Fruit fly (Drosophila melanogaster) whole organism, embryonic: ENCODE data around the gene CG14628.
A peak's percentile ranks its signal among the peaks of the same experiment; 100 is the strongest.

ENCODE experiments used
- CG10979 ChIP-seq: fragments of 200-800 bp; sonication (Bioruptor generic); optimal IDR thresholded peaks from 2 replicates; lab custom pipeline; 2018; ENCODE audit warnings: missing biosample characterization, mild to moderate bottlenecking, missing genetic modification characterization, moderate library complexity
- CG12236 ChIP-seq: fragments of 200-800 bp; sonication (Bioruptor generic); optimal IDR thresholded peaks from 2 replicates; lab custom pipeline; 2016; ENCODE audit warnings: missing biosample characterization, missing genetic modification characterization
- CG1233 ChIP-seq: fragments of 200-800 bp; sonication (Bioruptor generic); optimal IDR thresholded peaks from 4 replicates; lab custom pipeline; 2018; ENCODE audit warnings: missing biosample characterization, mild to moderate bottlenecking, missing genetic modification characterization
- CG14441 ChIP-seq: fragments of 200-800 bp; sonication (Bioruptor generic); IDR thresholded peaks from 2 replicates; pipeline ENCODE4 v1.3.6; 2022; ENCODE audit warnings: missing biosample characterization, missing genetic modification characterization
- CG17186 ChIP-seq: fragments of 200-800 bp; sonication (Bioruptor generic); optimal IDR thresholded peaks from 3 replicates; lab custom pipeline; 2017; ENCODE audit warnings: missing biosample characterization, missing genetic modification reagents, missing genetic modification characterization
- CG18011 ChIP-seq: fragments of 200-800 bp; sonication (Bioruptor generic); optimal IDR thresholded peaks from 2 replicates; lab custom pipeline; 2017; ENCODE audit warnings: missing biosample characterization, missing genetic modification characterization, mild to moderate bottlenecking, moderate library complexity, missing genotype
- CG18619 ChIP-seq: fragments of 200-800 bp; sonication (Bioruptor generic); optimal IDR thresholded peaks from 3 replicates; lab custom pipeline; 2017; ENCODE audit warnings: missing biosample characterization, mild to moderate bottlenecking, missing genetic modification characterization
- CG18764 ChIP-seq: fragments of 200-800 bp; sonication (Bioruptor generic); optimal IDR thresholded peaks from 3 replicates; lab custom pipeline; 2016; ENCODE audit warnings: missing biosample characterization, missing genetic modification characterization
- CG32767 ChIP-seq: fragments of 200-800 bp; sonication (Bioruptor generic); IDR thresholded peaks from 2 replicates; pipeline ENCODE4 v1.3.6; 2022; ENCODE audit warnings: missing biosample characterization, missing genetic modification characterization
- CG3995 ChIP-seq: fragments of 200-800 bp; sonication (Bioruptor generic); optimal IDR thresholded peaks from 3 replicates; lab custom pipeline; 2016; ENCODE audit warnings: missing biosample characterization, missing genetic modification characterization
- CG7271 ChIP-seq: fragments of 200-800 bp; sonication (Bioruptor generic); optimal IDR thresholded peaks from 2 replicates; lab custom pipeline; 2018; ENCODE audit warnings: missing biosample characterization, mild to moderate bottlenecking, missing genetic modification characterization, moderate library complexity
- CG8478 ChIP-seq: fragments of >200 bp; optimal IDR thresholded peaks from 2 replicates; lab custom pipeline; 2018
- CG9437 ChIP-seq: fragments of 200-800 bp; sonication (Bioruptor generic); optimal IDR thresholded peaks from 2 replicates; lab custom pipeline; 2018; ENCODE audit warnings: missing biosample characterization, mild to moderate bottlenecking, missing genetic modification characterization
- CkIIα-i1 ChIP-seq: fragments of 200-800 bp; sonication (Bioruptor generic); IDR thresholded peaks from 2 replicates; pipeline ENCODE4 v1.3.6; 2022; ENCODE audit warnings: missing biosample characterization, missing genetic modification characterization
- CrebB ChIP-seq: fragments of 200-800 bp; sonication (Bioruptor generic); optimal IDR thresholded peaks from 3 replicates; lab custom pipeline; 2018; ENCODE audit warnings: missing biosample characterization, mild to moderate bottlenecking, missing genetic modification characterization
- D19B ChIP-seq: fragments of 200-800 bp; sonication (Bioruptor generic); optimal IDR thresholded peaks from 2 replicates; lab custom pipeline; 2017; ENCODE audit warnings: missing biosample characterization, mild to moderate bottlenecking, missing genetic modification characterization
- Dad ChIP-seq: fragments of 200-800 bp; sonication (Bioruptor generic); optimal IDR thresholded peaks from 3 replicates; lab custom pipeline; 2016; ENCODE audit warnings: missing biosample characterization, missing genetic modification characterization
- Doc2 ChIP-seq: fragments of 200-800 bp; sonication (Bioruptor generic); IDR thresholded peaks from 2 replicates; pipeline ENCODE4 v1.3.6; 2022; ENCODE audit warnings: missing biosample characterization, missing genetic modification characterization
- Dref ChIP-seq: fragments of 200-800 bp; sonication (Bioruptor generic); IDR thresholded peaks from 2 replicates; pipeline ENCODE4 v1.3.6; 2022; ENCODE audit warnings: missing biosample characterization, missing genetic modification characterization
- Eip74EF ChIP-seq, 2 experiments: fragments of 200-800 bp in 1 of 2; fragments of >200 bp in 1 of 2; sonication (Bioruptor generic) in 1 of 2; optimal IDR thresholded peaks; 2 replicates each; lab custom pipeline; 2017 to 2019; ENCODE audit warnings: missing biosample characterization in 2 of 2, missing genetic modification characterization in 2 of 2, mild to moderate bottlenecking in 1 of 2, moderate library complexity in 1 of 2
- HLH4C ChIP-seq: fragments of 200-800 bp; sonication (Bioruptor generic); IDR thresholded peaks from 3 replicates; pipeline ENCODE4 v1.3.6; 2022; ENCODE audit warnings: missing biosample characterization, missing genetic modification characterization; ENCODE audit not compliant: partially characterized antibody
- Hand ChIP-seq: fragments of 200-800 bp; sonication (Bioruptor generic); optimal IDR thresholded peaks from 2 replicates; lab custom pipeline; 2017; ENCODE audit warnings: mild to moderate bottlenecking, missing biosample characterization, missing genetic modification reagents, missing genetic modification characterization
- Hr3 ChIP-seq: fragments of 200-800 bp; sonication (Bioruptor generic); optimal IDR thresholded peaks from 3 replicates; lab custom pipeline; 2016; ENCODE audit warnings: missing biosample characterization, missing genetic modification characterization
- Jarid2 ChIP-seq: fragments of 200-800 bp; sonication (Bioruptor generic); optimal IDR thresholded peaks from 3 replicates; lab custom pipeline; 2017; ENCODE audit warnings: mild to moderate bottlenecking, missing biosample characterization, missing genetic modification reagents, missing genetic modification characterization
- Mad ChIP-seq: fragments of 200-800 bp; sonication (Bioruptor generic); optimal IDR thresholded peaks from 2 replicates; lab custom pipeline; 2016; ENCODE audit warnings: missing biosample characterization, missing genetic modification characterization
- NC2β ChIP-seq: fragments of 200-800 bp; sonication (Bioruptor generic); optimal IDR thresholded peaks from 2 replicates; lab custom pipeline; 2016; ENCODE audit warnings: missing biosample characterization, missing genetic modification characterization
- Oaz ChIP-seq: fragments of 200-800 bp; sonication (Bioruptor generic); IDR thresholded peaks from 2 replicates; pipeline ENCODE4 v1.3.6; 2022; ENCODE audit warnings: missing biosample characterization, missing genetic modification characterization
- Pdp1 ChIP-seq, 2 experiments: fragments of 200-800 bp; sonication (Bioruptor generic); optimal IDR thresholded peaks; 3 replicates each; lab custom pipeline; 2016; ENCODE audit warnings: missing biosample characterization in 2 of 2, missing genetic modification characterization in 2 of 2, mild to moderate bottlenecking in 1 of 2, moderate library complexity in 1 of 2
- Sin3A ChIP-seq: fragments of >200 bp; optimal IDR thresholded peaks from 2 replicates; lab custom pipeline; 2018
- ac ChIP-seq: fragments of 200-800 bp; sonication (Bioruptor generic); optimal IDR thresholded peaks from 3 replicates; lab custom pipeline; 2017; ENCODE audit warnings: missing biosample characterization, mild to moderate bottlenecking, missing genetic modification characterization
- amos ChIP-seq: fragments of 200-800 bp; sonication (Bioruptor generic); IDR thresholded peaks from 2 replicates; pipeline ENCODE4 v1.3.6; 2022; ENCODE audit warnings: missing biosample characterization, missing genetic modification characterization; ENCODE audit not compliant: partially characterized antibody
- aop ChIP-seq: fragments of 200-800 bp; sonication (Bioruptor generic); IDR thresholded peaks from 2 replicates; pipeline ENCODE4 v1.3.6; 2022; ENCODE audit warnings: missing biosample characterization, missing genetic modification characterization
- ase ChIP-seq: fragments of 200-800 bp; sonication (Bioruptor generic); IDR thresholded peaks from 3 replicates; pipeline ENCODE4 v1.3.6; 2022; ENCODE audit warnings: missing biosample characterization, missing genetic modification characterization
- caup ChIP-seq: fragments of 200-800 bp; sonication (Bioruptor generic); optimal IDR thresholded peaks from 3 replicates; lab custom pipeline; 2017; ENCODE audit warnings: missing biosample characterization, mild to moderate bottlenecking, missing genetic modification characterization, moderate library complexity; ENCODE audit not compliant: severe bottlenecking
- eve ChIP-seq, 2 experiments: fragments of >200 bp; optimal IDR thresholded peaks; 2 replicates each; lab custom pipeline; 2017; ENCODE audit warnings: missing biosample characterization in 2 of 2, missing genetic modification characterization in 2 of 2
- fd102C ChIP-seq: fragments of 200-800 bp; sonication (Bioruptor generic); optimal IDR thresholded peaks from 2 replicates; lab custom pipeline; 2018; ENCODE audit warnings: missing biosample characterization, mild to moderate bottlenecking, missing genetic modification characterization, moderate library complexity
- gsb ChIP-seq: fragments of 200-800 bp; sonication (Bioruptor generic); IDR thresholded peaks from 2 replicates; pipeline ENCODE4 v1.3.6; 2022; ENCODE audit warnings: missing biosample characterization, missing genetic modification characterization
- hbn ChIP-seq: fragments of 200-800 bp; sonication (Bioruptor generic); IDR thresholded peaks from 2 replicates; pipeline ENCODE4 v1.3.6; 2022; ENCODE audit warnings: missing biosample characterization, missing genetic modification characterization; ENCODE audit not compliant: partially characterized antibody
- lov ChIP-seq, 2 experiments: fragments of 200-800 bp in 1 of 2; fragments of >200 bp in 1 of 2; sonication (Bioruptor generic) in 1 of 2; IDR thresholded peaks in 1 of 2; optimal IDR thresholded peaks in 1 of 2; 2 replicates in 1 of 2; 3 replicates in 1 of 2; pipeline versions ENCODE4 v1.3.6 to Lab custom; 2017 to 2022; ENCODE audit warnings: missing biosample characterization in 1 of 2, missing genetic modification characterization in 1 of 2
- mld ChIP-seq: fragments of 200-800 bp; sonication (Bioruptor generic); IDR thresholded peaks from 3 replicates; pipeline ENCODE4 v1.3.6; 2022; ENCODE audit warnings: missing biosample characterization, missing genetic modification characterization; ENCODE audit not compliant: partially characterized antibody
- otp ChIP-seq: fragments of 200-800 bp; sonication (Bioruptor generic); IDR thresholded peaks from 3 replicates; pipeline ENCODE4, ENCODE4 v1.3.6; 2022; ENCODE audit warnings: missing biosample characterization, missing genetic modification characterization
- pan ChIP-seq, 4 experiments: fragments of >200 bp in 3 of 4; fragments of 200-800 bp in 1 of 4; sonication (Bioruptor generic) in 1 of 4; optimal IDR thresholded peaks in 3 of 4; IDR thresholded peaks in 1 of 4; 2 replicates each; pipeline versions ENCODE4 v1.3.6 to Lab custom; 2017 to 2022; ENCODE audit warnings: missing biosample characterization in 2 of 4, missing genetic modification characterization in 2 of 4, mixed read lengths in 1 of 4
- ro ChIP-seq: fragments of 200-800 bp; sonication (Bioruptor generic); IDR thresholded peaks from 2 replicates; pipeline ENCODE4 v1.3.6; 2022; ENCODE audit warnings: missing biosample characterization, missing genetic modification characterization
- salm ChIP-seq: fragments of 200-800 bp; sonication (Bioruptor generic); optimal IDR thresholded peaks from 2 replicates; lab custom pipeline; 2018; ENCODE audit warnings: missing biosample characterization, mild to moderate bottlenecking, missing genetic modification characterization
- sima ChIP-seq: fragments of 200-800 bp; sonication (Bioruptor generic); optimal IDR thresholded peaks from 2 replicates; lab custom pipeline; 2016; ENCODE audit warnings: missing biosample characterization, missing genetic modification characterization
- sna ChIP-seq: fragments of 200-800 bp; sonication (Bioruptor generic); IDR thresholded peaks from 2 replicates; pipeline ENCODE4 v1.3.6; 2022; ENCODE audit warnings: missing biosample characterization, missing genetic modification characterization; ENCODE audit not compliant: partially characterized antibody
- trh ChIP-seq: fragments of 200-800 bp; sonication (Bioruptor generic); optimal IDR thresholded peaks from 2 replicates; lab custom pipeline; 2016; ENCODE audit warnings: missing biosample characterization, missing genetic modification characterization
- vvl ChIP-seq: fragments of 200-800 bp; sonication (Bioruptor generic); IDR thresholded peaks from 2 replicates; pipeline ENCODE4 v1.3.6; 2022; ENCODE audit warnings: missing biosample characterization, missing genetic modification characterization
- zen2 ChIP-seq: fragments of 200-800 bp; sonication (Bioruptor generic); IDR thresholded peaks from 3 replicates; pipeline ENCODE4 v1.3.6; 2022; ENCODE audit warnings: missing biosample characterization, missing genetic modification characterization; ENCODE audit not compliant: partially characterized antibody
- zf30C ChIP-seq: fragments of 200-800 bp; sonication (Bioruptor generic); optimal IDR thresholded peaks from 3 replicates; lab custom pipeline; 2018; ENCODE audit warnings: missing biosample characterization, mild to moderate bottlenecking, missing genetic modification characterization

The CG14628 gene

DNA sequence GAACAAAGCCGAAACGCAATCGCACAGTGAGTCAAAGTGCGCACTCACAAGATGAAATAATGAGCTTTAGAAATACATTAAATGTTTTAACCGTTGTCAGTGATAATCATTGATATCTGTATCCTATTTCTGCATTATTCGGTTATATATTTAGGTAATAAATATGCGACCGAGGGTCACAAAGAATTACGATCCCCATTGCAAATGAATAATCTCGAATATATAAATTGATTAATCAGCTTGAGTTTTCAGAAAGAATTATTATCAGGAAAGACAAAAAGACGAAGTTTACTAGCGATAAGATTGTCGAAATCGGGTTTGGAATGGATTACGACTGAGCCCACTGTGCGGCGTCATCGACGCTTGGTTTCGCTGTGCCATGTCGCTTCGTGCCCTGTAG is 25.6 kb downstream of the CG14628 start (continued):
- no peak for TF ChIP-seq lov (optimal IDR thresholded peaks at IDR 0.05; lab: Kevin White, UChicago)
- TF ChIP-seq lov (GFP tag; IDR thresholded peaks at IDR 0.05; lab: Robert Waterston, UW) = no peak
- no peak for TF ChIP-seq pan (optimal IDR thresholded peaks at IDR 0.05; lab: Kevin White, UChicago)
- peak in 1 of 2 experiments; percentile 45 for TF ChIP-seq pan (GFP tag; optimal IDR thresholded peaks at IDR 0.05 in 1 of 2, IDR thresholded peaks at IDR 0.05 in 1 of 2)
- TF ChIP-seq Hand (GFP tag; lab: Kevin White, UChicago) = peak; percentile 8
- TF ChIP-seq CrebB (tag; lab: Kevin White, UChicago) = no peak
- TF ChIP-seq CG32767 (GFP tag; lab: Robert Waterston, UW) = no peak
- TF ChIP-seq CkIIα-i1 (GFP tag; lab: Robert Waterston, UW) = no peak
- TF ChIP-seq HLH4C (GFP tag; lab: Robert Waterston, UW) = no peak
- peak; percentile 35 for TF ChIP-seq CG10979
- no peak for TF ChIP-seq CG12236 (GFP tag; lab: Kevin White, UChicago)
- no peak for TF ChIP-seq CG18011 (GFP tag; lab: Kevin White, UChicago)
- TF ChIP-seq aop (GFP tag; lab: Robert Waterston, UW) = no peak
- TF ChIP-seq hbn = no peak
- peak; percentile 33 to 49 for TF ChIP-seq Pdp1 (GFP tag; optimal IDR thresholded peaks at IDR 0.05; lab: Kevin White, UChicago)
- TF ChIP-seq sna (GFP tag; lab: Robert Waterston, UW) = no peak
- TF ChIP-seq CG7271 = no peak
- peak; percentile 46 for TF ChIP-seq caup
- TF ChIP-seq Hr3 = peak; percentile 28
- no peak for TF ChIP-seq Dref
- TF ChIP-seq D19B (GFP tag; lab: Kevin White, UChicago) = peak; percentile 37
- TF ChIP-seq CG17186 (GFP tag; lab: Kevin White, UChicago) = no peak
- no peak for TF ChIP-seq Doc2 (GFP tag; lab: Robert Waterston, UW)
- no peak for TF ChIP-seq Sin3A (lab: Kevin White, UChicago)
- TF ChIP-seq ase (GFP tag; lab: Robert Waterston, UW) = no peak
- peak; percentile 42 for TF ChIP-seq CG18619 (GFP tag; lab: Kevin White, UChicago)
- TF ChIP-seq eve (GFP tag; optimal IDR thresholded peaks at IDR 0.05; lab: Kevin White, UChicago) = no peak
- no peak for TF ChIP-seq CG18764 (GFP tag; lab: Kevin White, UChicago)
- no peak for TF ChIP-seq fd102C (GFP tag; lab: Kevin White, UChicago)
- TF ChIP-seq CG14441 = no peak
- no peak for TF ChIP-seq salm (tag; lab: Kevin White, UChicago)
- no peak for TF ChIP-seq Mad
- TF ChIP-seq sima (GFP tag; lab: Kevin White, UChicago) = no peak
- no peak for TF ChIP-seq mld
- peak in 1 of 2 experiments; percentile 31 for TF ChIP-seq Eip74EF (GFP tag; optimal IDR thresholded peaks at IDR 0.05; lab: Kevin White, UChicago)
- no peak for TF ChIP-seq CG3995
- peak; percentile 48 for TF ChIP-seq CG1233 (GFP tag; lab: Kevin White, UChicago)
- no peak for TF ChIP-seq amos (GFP tag; lab: Robert Waterston, UW)
- TF ChIP-seq Dad (GFP tag; lab: Kevin White, UChicago) = no peak
- no peak for TF ChIP-seq trh (GFP tag; lab: Kevin White, UChicago)
- no peak for TF ChIP-seq NC2β (GFP tag; lab: Kevin White, UChicago)
- TF ChIP-seq Jarid2 (GFP tag; lab: Kevin White, UChicago) = peak; percentile 3
- TF ChIP-seq otp = no peak
- no peak for TF ChIP-seq ro (GFP tag; lab: Robert Waterston, UW)
- TF ChIP-seq gsb (GFP tag; lab: Robert Waterston, UW) = 0 out of 2 replicates have a peak, but pooled peaks have one; percentile 11
- TF ChIP-seq Oaz (GFP tag; lab: Robert Waterston, UW) = no peak
- TF ChIP-seq zf30C (GFP tag; lab: Kevin White, UChicago) = no peak
- peak; percentile 34; the same call in 1 of the 2 replicates for TF ChIP-seq vvl (GFP tag; lab: Robert Waterston, UW)
- TF ChIP-seq zen2 (GFP tag; lab: Robert Waterston, UW) = no peak
- no peak for TF ChIP-seq CG8478 (lab: Kevin White, UChicago)
- TF ChIP-seq CG9437 (GFP tag; lab: Kevin White, UChicago) = peak; percentile 35
- TF ChIP-seq ac (GFP tag; lab: Kevin White, UChicago) = no peak
